Fruit fly (Drosophila melanogaster): ENCODE measurements around the gene CG3457.

DNA sequence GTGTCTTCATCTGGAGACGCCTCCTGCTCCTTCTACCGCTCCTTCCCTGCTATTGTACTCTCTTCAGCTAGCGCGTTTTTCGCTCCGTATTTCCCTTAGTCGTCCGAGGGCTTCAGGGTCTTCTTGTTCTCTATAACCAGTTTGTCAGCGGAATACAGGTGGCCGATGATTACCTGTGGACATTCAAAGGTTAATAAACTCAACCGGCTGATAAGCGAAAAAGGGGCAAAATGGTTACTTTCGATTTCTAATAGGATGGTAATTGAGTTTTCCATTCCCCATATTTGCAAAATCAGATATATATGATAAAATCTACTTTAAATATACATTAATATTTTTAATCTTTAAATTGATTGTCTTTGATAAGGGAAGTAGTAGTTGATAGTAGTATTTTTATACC is 38.9 kb upstream of the CG3457 start:
- TF ChIP-seq CG1620 (GFP tag; optimal IDR thresholded peaks at IDR 0.05), result no peak
- TF ChIP-seq CG7045 (GFP tag; optimal IDR thresholded peaks at IDR 0.05), result no peak
- no peak for TF ChIP-seq pad (GFP tag; optimal IDR thresholded peaks at IDR 0.05)
- no peak for TF ChIP-seq bab1 (GFP tag; optimal IDR thresholded peaks at IDR 0.05)
- TF ChIP-seq Clk (GFP tag; optimal IDR thresholded peaks at IDR 0.05), result no peak
- TF ChIP-seq toe (GFP tag; optimal IDR thresholded peaks at IDR 0.05), result no peak
- TF ChIP-seq cic (GFP tag; optimal IDR thresholded peaks at IDR 0.05), result no peak
- no peak for TF ChIP-seq Mnt (GFP tag; optimal IDR thresholded peaks at IDR 0.05)
- TF ChIP-seq CG5204 (GFP tag; optimal IDR thresholded peaks at IDR 0.05), result no peak

Measured in whole organism, adult.